Worm (Caenorhabditis elegans): Measurements from ENCODE around the gene fbxa-105.

Gene fbxa-105

DNA sequence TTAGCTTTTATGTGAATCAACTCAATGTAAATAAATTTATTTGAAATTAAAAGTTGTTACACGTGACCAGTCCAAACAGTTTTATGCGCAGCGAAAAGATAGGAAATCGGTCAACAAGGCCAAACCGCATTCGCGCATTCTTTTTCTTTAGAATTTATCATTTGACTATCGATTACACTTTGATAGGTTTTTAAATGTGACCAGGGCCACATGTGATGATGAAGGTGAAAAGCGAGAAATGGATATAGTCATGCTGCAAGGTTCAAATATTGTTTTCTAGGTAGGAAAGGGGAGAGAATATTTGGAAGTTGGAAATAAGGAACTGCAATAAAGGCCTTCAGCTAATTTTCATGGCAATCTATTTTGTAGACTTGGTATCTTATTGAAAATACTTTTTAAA is 45.1 kb upstream of the fbxa-105 start (continued):
- TF ChIP-seq snu-23 (GFP tag; optimal IDR thresholded peaks at IDR 0.05), result peak; percentile 74
- TF ChIP-seq nhr-19 (GFP tag; conservative IDR thresholded peaks at IDR 0.05), result peak; percentile 79
- no peak for TF ChIP-seq nhr-28 (tag; optimal IDR thresholded peaks at IDR 0.05)
- peak; percentile 4 for TF ChIP-seq swsn-7 (tag; optimal IDR thresholded peaks at IDR 0.05)
- peak in 1 of 2 experiments; percentile 84 for TF ChIP-seq lin-35 (GFP tag; optimal IDR thresholded peaks at IDR 0.05)
- peak; percentile 80 for TF ChIP-seq nhr-71 (tag; optimal IDR thresholded peaks at IDR 0.05)
- peak; percentile 77 for TF ChIP-seq nhr-90 (tag; optimal IDR thresholded peaks at IDR 0.05; ENCODE audit: poor library complexity)
- peak in 1 of 2 experiments; percentile 14 for TF ChIP-seq efl-1 (optimal IDR thresholded peaks at IDR 0.05)
- TF ChIP-seq efl-1 (GFP tag; optimal IDR thresholded peaks at IDR 0.05 in 1 of 2), result peak in 1 of 2 experiments; percentile 1
- TF ChIP-seq fkh-4 (tag; optimal IDR thresholded peaks at IDR 0.05; ENCODE audit: borderline replicate concordance), result no peak
- TF ChIP-seq lin-14 (GFP tag; optimal IDR thresholded peaks at IDR 0.05), result peak; percentile 71
- no peak for TF ChIP-seq lin-39 (tag; optimal IDR thresholded peaks at IDR 0.05)
- TF ChIP-seq mep-1 (tag; optimal IDR thresholded peaks at IDR 0.05), result peak; percentile 58
- no peak for TF ChIP-seq unc-86 (tag; optimal IDR thresholded peaks at IDR 0.05)
- no peak for TF ChIP-seq ceh-63 (GFP tag; optimal IDR thresholded peaks at IDR 0.05)
- peak; percentile 54 for TF ChIP-seq skn-1 (tag; optimal IDR thresholded peaks at IDR 0.05)
- TF ChIP-seq jun-1 (tag; optimal IDR thresholded peaks at IDR 0.05), result no peak
- no peak for TF ChIP-seq nhr-84 (tag; optimal IDR thresholded peaks at IDR 0.05)
- TF ChIP-seq lsy-2 (tag; optimal IDR thresholded peaks at IDR 0.05), result peak in 1 of 2 experiments; percentile 44

DNA sequence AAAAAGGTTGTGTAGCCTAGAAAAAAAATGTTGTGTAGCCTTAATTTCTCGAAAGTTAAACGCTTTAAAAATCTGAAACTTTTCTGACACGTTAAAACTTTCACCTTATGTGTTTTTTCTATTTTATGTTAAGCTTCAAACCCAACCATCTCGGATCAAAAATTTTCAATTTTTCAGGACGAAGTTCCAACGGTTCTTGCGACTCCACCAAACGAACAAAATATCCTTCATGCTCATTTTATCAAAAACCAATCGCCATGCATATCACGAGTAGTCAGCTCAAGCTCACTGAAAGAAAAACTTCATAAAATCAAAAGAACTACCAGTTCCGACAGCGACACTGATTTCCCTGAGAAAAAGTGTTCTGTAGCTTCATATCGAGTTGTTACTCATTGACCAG is 44.7 kb upstream of the fbxa-105 start:
- TF ChIP-seq dpl-1 (GFP tag; optimal IDR thresholded peaks at IDR 0.05) (no peak), zip-4 (GFP tag; optimal IDR thresholded peaks at IDR 0.05) (no peak), sox-4 (tag; optimal IDR thresholded peaks at IDR 0.05) (no peak), nhr-237 (tag; optimal IDR thresholded peaks at IDR 0.05) (no peak), unc-30 (tag; optimal IDR thresholded peaks at IDR 0.05) (no peak), sptf-1 (tag; optimal IDR thresholded peaks at IDR 0.05) (no peak), efl-1 (optimal IDR thresholded peaks at IDR 0.05) (no peak), efl-1 (GFP tag; optimal IDR thresholded peaks at IDR 0.05 in 1 of 2) (no peak), lin-13 (GFP tag; optimal IDR thresholded peaks at IDR 0.05) (no peak), jun-1 (tag; optimal IDR thresholded peaks at IDR 0.05) (no peak), nhr-20 (tag; optimal IDR thresholded peaks at IDR 0.05) (no peak), fkh-8 (tag; optimal IDR thresholded peaks at IDR 0.05) (no peak), sup-37 (GFP tag; optimal IDR thresholded peaks at IDR 0.05) (no peak)

DNA sequence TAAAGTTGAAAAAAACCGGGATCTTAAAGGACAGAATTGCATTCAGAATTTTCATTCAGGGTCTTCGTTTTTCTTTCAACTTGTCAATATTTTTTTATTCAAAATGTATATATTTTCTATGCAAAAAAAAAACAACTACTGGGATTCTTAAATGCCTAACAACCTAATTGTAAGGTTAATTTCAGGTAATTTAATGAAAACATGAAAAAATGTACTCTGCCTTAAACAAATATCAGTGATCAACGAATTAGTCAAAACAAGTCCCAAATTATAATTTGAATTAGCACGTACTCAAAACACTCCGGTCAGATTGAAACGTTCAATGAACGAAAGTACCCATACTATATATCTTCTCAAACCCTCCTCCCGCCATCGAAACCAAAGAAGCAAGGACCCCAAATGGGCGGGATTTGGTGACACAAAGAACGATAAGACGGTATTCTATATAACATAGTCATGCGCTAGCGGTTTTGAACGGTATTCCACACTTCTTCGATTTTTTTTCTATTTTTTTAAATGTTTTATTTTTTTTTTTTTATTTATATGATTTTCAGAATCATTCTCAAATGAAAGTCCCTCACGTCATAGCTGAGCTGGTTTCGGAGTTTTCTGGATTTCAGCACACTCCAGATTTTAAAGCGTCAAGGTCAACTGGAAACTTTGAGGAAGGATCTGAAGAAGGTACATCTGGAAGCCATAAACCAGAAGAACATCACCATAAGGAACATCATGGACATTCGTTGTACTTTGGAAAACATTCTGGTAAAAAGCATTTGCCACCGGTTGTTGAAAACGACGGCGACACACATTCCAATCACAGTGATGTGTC is 43.8 kb upstream of the fbxa-105 start, which contains the start of the genes ddo-2 and F25E5.8:
Gene ddo-2, minus strand, starts transcription at position 330 of the 829 bp plus-strand sequence.
Gene F25E5.8, plus strand, starts transcription at position 555 of the 829 bp plus-strand sequence.
- TF ChIP-seq zag-1 (tag; optimal IDR thresholded peaks at IDR 0.05) (no peak), ceh-82 (tag; optimal IDR thresholded peaks at IDR 0.05) (no peak), ets-5 (GFP tag; IDR thresholded peaks at IDR 0.05) (no peak), lin-15B (tag; optimal IDR thresholded peaks at IDR 0.05) (no peak), swsn-7 (tag; optimal IDR thresholded peaks at IDR 0.05) (no peak), ztf-4 (tag; optimal IDR thresholded peaks at IDR 0.05) (no peak), lin-14 (GFP tag; optimal IDR thresholded peaks at IDR 0.05) (peak; percentile 18), elt-3 (tag; optimal IDR thresholded peaks at IDR 0.05) (peak in 1 of 6 experiments; percentile 68), zip-4 (GFP tag; optimal IDR thresholded peaks at IDR 0.05) (no peak), nhr-47 (tag; optimal IDR thresholded peaks at IDR 0.05) (no peak), nhr-20 (tag; optimal IDR thresholded peaks at IDR 0.05) (peak; percentile 19), C34B4.2 (tag; optimal IDR thresholded peaks at IDR 0.05) (no peak), nhr-90 (tag; optimal IDR thresholded peaks at IDR 0.05; ENCODE audit: poor library complexity) (peak; percentile 48), blmp-1 (tag; optimal IDR thresholded peaks at IDR 0.05) (peak; percentile 83), snu-23 (GFP tag; optimal IDR thresholded peaks at IDR 0.05) (peak; percentile 32), skn-1 (tag; optimal IDR thresholded peaks at IDR 0.05) (peak; percentile 24), lin-13 (GFP tag; optimal IDR thresholded peaks at IDR 0.05) (no peak), nhr-19 (GFP tag; conservative IDR thresholded peaks at IDR 0.05) (peak; percentile 72), unc-130 (tag; optimal IDR thresholded peaks at IDR 0.05) (peak; percentile 81), mdl-1 (tag; optimal IDR thresholded peaks at IDR 0.05) (peak in 1 of 2 experiments; percentile 38), elt-2 (tag; optimal IDR thresholded peaks at IDR 0.05) (no peak), dsc-1 (tag; optimal IDR thresholded peaks at IDR 0.05) (no peak), nhr-85 (tag) (peak; percentile 87), grh-1 (GFP tag; IDR thresholded peaks at IDR 0.05) (0 out of 2 replicates have a peak, but pooled peaks have one; percentile 7), alr-1 (tag; optimal IDR thresholded peaks at IDR 0.05; ENCODE audit: borderline replicate concordance) (no peak), tbx-2 (tag; optimal IDR thresholded peaks at IDR 0.05) (peak; percentile 20), ceh-88 (GFP tag; IDR thresholded peaks at IDR 0.05) (no peak), lin-35 (GFP tag; optimal IDR thresholded peaks at IDR 0.05) (peak in 1 of 2 experiments; percentile 31)

Data from whole organism, L1 larva.